Fruit fly (Drosophila melanogaster) whole organism, embryonic: Measurements from ENCODE around the gene CG16789.

Experiments used
- Ada2b ChIP-seq: fragments of 200-800 bp; sonication (Bioruptor generic); IDR thresholded peaks from 2 replicates; pipeline ENCODE4 v1.3.6; 2022; ENCODE audit warnings: missing biosample characterization, missing genetic modification characterization
- Adf1 ChIP-seq: fragments of 200-800 bp; sonication (Bioruptor generic); IDR thresholded peaks from 2 replicates; pipeline ENCODE4 v1.3.6; 2022; ENCODE audit warnings: missing biosample characterization, missing genetic modification characterization
- Asciz ChIP-seq: fragments of 200-800 bp; sonication (Bioruptor generic); optimal IDR thresholded peaks from 2 replicates; lab custom pipeline; 2017; ENCODE audit warnings: missing biosample characterization, mild to moderate bottlenecking, missing genetic modification characterization, missing genetic modification reagents
- CG10147 ChIP-seq: fragments of 200-800 bp; sonication (Bioruptor generic); optimal IDR thresholded peaks from 2 replicates; lab custom pipeline; 2019; ENCODE audit warnings: missing biosample characterization, mild to moderate bottlenecking, missing genetic modification characterization, moderate library complexity
- CG10321 ChIP-seq: fragments of 200-800 bp; sonication (Bioruptor generic); IDR thresholded peaks from 2 replicates; pipeline ENCODE4 v1.3.6; 2022; ENCODE audit warnings: missing biosample characterization, missing genetic modification characterization
- CG11456 ChIP-seq: fragments of 200-800 bp; sonication (Bioruptor generic); IDR thresholded peaks from 3 replicates; pipeline ENCODE4 v1.3.6; 2022; ENCODE audit warnings: missing biosample characterization, missing genetic modification characterization
- CG11560 ChIP-seq: fragments of 200-800 bp; sonication (Bioruptor generic); IDR thresholded peaks from 3 replicates; pipeline ENCODE4 v1.3.6; 2022; ENCODE audit warnings: missing biosample characterization, missing genetic modification characterization
- CG12155 ChIP-seq: fragments of 200-800 bp; sonication (Bioruptor generic); optimal IDR thresholded peaks from 3 replicates; lab custom pipeline; 2016; ENCODE audit warnings: missing biosample characterization, missing genetic modification characterization
- CG12299 ChIP-seq: fragments of 200-800 bp; sonication (Bioruptor generic); optimal IDR thresholded peaks from 2 replicates; lab custom pipeline; 2018; ENCODE audit warnings: missing biosample characterization, mild to moderate bottlenecking, missing genetic modification characterization
- CG14050 ChIP-seq: fragments of 200-800 bp; sonication (Bioruptor generic); IDR thresholded peaks from 3 replicates; pipeline ENCODE4 v1.3.6; 2022; ENCODE audit warnings: missing biosample characterization, missing genetic modification characterization
- CG15479 ChIP-seq: fragments of 200-800 bp; sonication (Bioruptor generic); optimal IDR thresholded peaks from 3 replicates; lab custom pipeline; 2019; ENCODE audit warnings: missing biosample characterization, mild to moderate bottlenecking, missing genetic modification characterization, moderate library complexity
- CG1602 ChIP-seq: fragments of 200-800 bp; sonication (Bioruptor generic); optimal IDR thresholded peaks from 3 replicates; lab custom pipeline; 2016; ENCODE audit warnings: missing biosample characterization, missing genetic modification characterization
- CG16813 ChIP-seq: fragments of 200-800 bp; sonication (Bioruptor generic); IDR thresholded peaks from 3 replicates; pipeline ENCODE4 v1.3.6; 2022; ENCODE audit warnings: missing biosample characterization, missing genetic modification characterization; ENCODE audit not compliant: partially characterized antibody
- CG30020 ChIP-seq: fragments of 200-800 bp; optimal IDR thresholded peaks from 2 replicates; lab custom pipeline; 2019; ENCODE audit warnings: missing biosample characterization, mild to moderate bottlenecking, missing genetic modification characterization, moderate library complexity
- CG34422 ChIP-seq: fragments of 200-800 bp; sonication (Bioruptor generic); IDR thresholded peaks from 3 replicates; pipeline ENCODE4 v1.3.6; 2022; ENCODE audit warnings: missing biosample characterization, missing genetic modification characterization
- CG3726 ChIP-seq: fragments of 200-800 bp; sonication (Bioruptor generic); IDR thresholded peaks from 3 replicates; pipeline ENCODE4, ENCODE4 v1.3.6; 2022; ENCODE audit warnings: missing biosample characterization, missing genetic modification characterization
- CG6254 ChIP-seq: fragments of 200-800 bp; sonication (Bioruptor generic); optimal IDR thresholded peaks from 3 replicates; lab custom pipeline; 2017; ENCODE audit warnings: mild to moderate bottlenecking, missing biosample characterization, missing genetic modification reagents, missing genetic modification characterization
- CG7357 ChIP-seq: fragments of 200-800 bp; sonication (Bioruptor generic); IDR thresholded peaks from 3 replicates; pipeline ENCODE4 v1.3.6; 2022; ENCODE audit warnings: missing biosample characterization, missing genetic modification characterization
- CG7372 ChIP-seq: fragments of 200-800 bp; sonication (Bioruptor generic); IDR thresholded peaks from 2 replicates; pipeline ENCODE4 v1.3.6; 2022; ENCODE audit warnings: missing biosample characterization, missing genetic modification characterization
- CG7556 ChIP-seq: fragments of 200-800 bp; sonication (Bioruptor generic); optimal IDR thresholded peaks from 2 replicates; lab custom pipeline; 2017; ENCODE audit warnings: missing biosample characterization, mild to moderate bottlenecking, missing genetic modification characterization
- CG7839 ChIP-seq: fragments of 200-800 bp; sonication (Bioruptor generic); optimal IDR thresholded peaks from 3 replicates; lab custom pipeline; 2018; ENCODE audit warnings: missing biosample characterization, mild to moderate bottlenecking, missing genetic modification characterization, moderate library complexity
- CG8944 ChIP-seq: fragments of 200-800 bp; sonication (Bioruptor generic); optimal IDR thresholded peaks from 3 replicates; lab custom pipeline; 2016; ENCODE audit warnings: missing biosample characterization, missing genetic modification characterization
- E2f2 ChIP-seq: fragments of 200-800 bp; sonication (Bioruptor generic); IDR thresholded peaks from 2 replicates; pipeline ENCODE4 v1.3.6; 2022; ENCODE audit warnings: missing biosample characterization, missing genetic modification characterization
- ERR ChIP-seq: fragments of 200-800 bp; sonication (Bioruptor generic); optimal IDR thresholded peaks from 2 replicates; lab custom pipeline; 2016; ENCODE audit warnings: missing biosample characterization, missing genetic modification characterization
- Hmr ChIP-seq: fragments of 200-800 bp; sonication (Bioruptor generic); optimal IDR thresholded peaks from 3 replicates; lab custom pipeline; 2017; ENCODE audit warnings: mild to moderate bottlenecking, missing biosample characterization, missing genetic modification reagents, missing genetic modification characterization
- Hr78 ChIP-seq, 2 experiments: fragments of 200-800 bp in 1 of 2; fragments of >200 bp in 1 of 2; sonication (Bioruptor generic) in 1 of 2; optimal IDR thresholded peaks; 2 replicates each; lab custom pipeline; 2017 to 2019; ENCODE audit warnings: missing biosample characterization in 2 of 2, missing genetic modification characterization in 2 of 2, mild to moderate bottlenecking in 1 of 2, moderate library complexity in 1 of 2
- Nf-YA ChIP-seq: fragments of 200-800 bp; sonication (Bioruptor generic); IDR thresholded peaks from 2 replicates; pipeline ENCODE4 v1.3.6; 2022; ENCODE audit warnings: missing biosample characterization, missing genetic modification characterization
- NfI ChIP-seq: fragments of 200-800 bp; sonication (Bioruptor generic); optimal IDR thresholded peaks from 3 replicates; lab custom pipeline; 2018; ENCODE audit warnings: missing biosample characterization, mild to moderate bottlenecking, missing genetic modification characterization, moderate library complexity
- Sry-δ ChIP-seq: fragments of 200-800 bp; sonication (Bioruptor generic); optimal IDR thresholded peaks from 2 replicates; lab custom pipeline; 2016; ENCODE audit warnings: missing biosample characterization, missing genetic modification characterization
- ab ChIP-seq: fragments of 200-800 bp; sonication (Bioruptor generic); optimal IDR thresholded peaks from 2 replicates; lab custom pipeline; 2016; ENCODE audit warnings: missing biosample characterization, missing genetic modification characterization
- cad ChIP-seq: fragments of >200 bp; optimal IDR thresholded peaks from 2 replicates; lab custom pipeline; 2017; ENCODE audit warnings: missing biosample characterization, missing genetic modification characterization
- cas ChIP-seq: fragments of 200-800 bp; sonication (Bioruptor generic); IDR thresholded peaks from 2 replicates; pipeline ENCODE4 v1.3.6; 2022; ENCODE audit warnings: missing biosample characterization, missing genetic modification characterization
- dm ChIP-seq: fragments of 200-800 bp; sonication (Bioruptor generic); optimal IDR thresholded peaks from 3 replicates; lab custom pipeline; 2016; ENCODE audit warnings: missing biosample characterization, missing genetic modification characterization
- dmrt11E ChIP-seq: fragments of 200-800 bp; sonication (Bioruptor generic); optimal IDR thresholded peaks from 3 replicates; lab custom pipeline; 2018; ENCODE audit warnings: missing biosample characterization, mild to moderate bottlenecking, missing genetic modification characterization, moderate library complexity
- ftz-f1 ChIP-seq: fragments of 200-800 bp; sonication (Bioruptor generic); optimal IDR thresholded peaks from 2 replicates; lab custom pipeline; 2016; ENCODE audit warnings: missing biosample characterization, missing genetic modification characterization
- grn ChIP-seq: fragments of 200-800 bp; sonication (Bioruptor generic); optimal IDR thresholded peaks from 3 replicates; lab custom pipeline; 2017; ENCODE audit warnings: missing biosample characterization, missing genetic modification characterization
- hth ChIP-seq: fragments of >200 bp; optimal IDR thresholded peaks from 2 replicates; lab custom pipeline; 2017; ENCODE audit warnings: inconsistent platforms
- insv ChIP-seq, 2 experiments: fragments of 200-800 bp; sonication (Bioruptor generic); optimal IDR thresholded peaks; 3 replicates each; lab custom pipeline; 2016 to 2018; ENCODE audit warnings: missing biosample characterization in 2 of 2, missing genetic modification characterization in 2 of 2
- kni ChIP-seq: fragments of 200-800 bp; sonication (Bioruptor generic); optimal IDR thresholded peaks from 3 replicates; lab custom pipeline; 2017; ENCODE audit warnings: mild to moderate bottlenecking, missing biosample characterization, missing genetic modification reagents, missing genetic modification characterization
- lilli ChIP-seq: fragments of 200-800 bp; sonication (Bioruptor generic); optimal IDR thresholded peaks from 3 replicates; lab custom pipeline; 2016; ENCODE audit warnings: missing biosample characterization, missing genetic modification characterization
- phol ChIP-seq: fragments of 200-800 bp; sonication (Bioruptor generic); optimal IDR thresholded peaks from 3 replicates; lab custom pipeline; 2018; ENCODE audit warnings: missing biosample characterization, mild to moderate bottlenecking, missing genetic modification characterization, moderate library complexity
- prd ChIP-seq, 3 experiments: fragments of >200 bp in 2 of 3; fragments of 200-800 bp in 1 of 3; sonication (Bioruptor generic) in 1 of 3; optimal IDR thresholded peaks in 2 of 3; IDR thresholded peaks in 1 of 3; 2 replicates in 2 of 3; 3 replicates in 1 of 3; pipeline versions ENCODE4 v1.3.6 to Lab custom; 2017 to 2022; ENCODE audit warnings: missing biosample characterization in 1 of 3, missing genetic modification characterization in 1 of 3
- run ChIP-seq: fragments of 200-800 bp; sonication (Bioruptor generic); optimal IDR thresholded peaks from 3 replicates; lab custom pipeline; 2018; ENCODE audit warnings: missing biosample characterization, mild to moderate bottlenecking, missing genetic modification characterization
- slp2 ChIP-seq: fragments of 200-800 bp; sonication (Bioruptor generic); optimal IDR thresholded peaks from 2 replicates; lab custom pipeline; 2016; ENCODE audit warnings: missing biosample characterization, missing genetic modification characterization
- so ChIP-seq: fragments of 200-800 bp; sonication (Bioruptor generic); IDR thresholded peaks from 3 replicates; pipeline ENCODE4 v1.3.6; 2022; ENCODE audit warnings: missing biosample characterization, missing genetic modification characterization
- stc ChIP-seq: fragments of 200-800 bp; sonication (Bioruptor generic); IDR thresholded peaks from 2 replicates; pipeline ENCODE4 v1.3.6; 2022; ENCODE audit warnings: missing biosample characterization, missing genetic modification characterization
- tll ChIP-seq, 2 experiments: fragments of 200-800 bp in 1 of 2; fragments of >200 bp in 1 of 2; sonication (Bioruptor generic) in 1 of 2; optimal IDR thresholded peaks; 2 replicates each; lab custom pipeline; 2017 to 2019; ENCODE audit warnings: missing biosample characterization in 2 of 2, missing genetic modification characterization in 2 of 2, mild to moderate bottlenecking in 1 of 2, moderate library complexity in 1 of 2
- vnd ChIP-seq: fragments of 200-800 bp; sonication (Bioruptor generic); IDR thresholded peaks from 3 replicates; pipeline ENCODE4 v1.3.6; 2022; ENCODE audit warnings: missing biosample characterization, missing genetic modification characterization; ENCODE audit not compliant: partially characterized antibody

Gene CG16789

dm6 chr3R:9603022-9603942 lies 37.3 kb downstream of the CG16789 start (continued):
- no peak for TF ChIP-seq prd (optimal IDR thresholded peaks at IDR 0.05; lab: Kevin White, UChicago)
- no peak for TF ChIP-seq prd (GFP tag; IDR thresholded peaks at IDR 0.05; lab: Robert Waterston, UW)
- TF ChIP-seq ftz-f1 (GFP tag; lab: Kevin White, UChicago) = no peak
- TF ChIP-seq CG30020 = no peak
- TF ChIP-seq run = no peak
- TF ChIP-seq cas = no peak
- TF ChIP-seq CG14050 = no peak
- no peak for TF ChIP-seq stc (GFP tag; lab: Robert Waterston, UW)
- 0 out of 3 replicates have a peak, but pooled peaks have one; percentile 18 for TF ChIP-seq CG11456 (GFP tag; lab: Robert Waterston, UW)
- TF ChIP-seq CG12299 (tag; lab: Kevin White, UChicago) = no peak
- no peak for TF ChIP-seq CG34422 (GFP tag; lab: Robert Waterston, UW)
- TF ChIP-seq CG12155 (GFP tag; lab: Kevin White, UChicago) = no peak
- TF ChIP-seq insv (GFP tag; optimal IDR thresholded peaks at IDR 0.05; lab: Kevin White, UChicago) = no peak
- peak in 1 of 2 experiments; percentile 64 for TF ChIP-seq Hr78 (GFP tag; optimal IDR thresholded peaks at IDR 0.05; lab: Kevin White, UChicago)
- TF ChIP-seq dmrt11E (tag; lab: Kevin White, UChicago) = peak; percentile 7

dm6 chr3R:9604445-9605020 lies 38.5 kb downstream of the CG16789 start:
- TF ChIP-seq CG7372 (GFP tag; lab: Robert Waterston, UW) (no peak), hth (lab: Kevin White, UChicago) (peak; percentile 77), CG6254 (GFP tag; lab: Kevin White, UChicago) (no peak), phol (tag; lab: Kevin White, UChicago) (no peak), ab (no peak), CG7839 (no peak), Nf-YA (GFP tag; lab: Robert Waterston, UW) (no peak), Adf1 (GFP tag; lab: Robert Waterston, UW) (no peak), CG7357 (GFP tag; lab: Robert Waterston, UW) (no peak), so (GFP tag; lab: Robert Waterston, UW) (no peak), NfI (no peak), CG8944 (GFP tag; lab: Kevin White, UChicago) (no peak), CG10147 (GFP tag; lab: Kevin White, UChicago) (no peak), Sry-δ (GFP tag; lab: Kevin White, UChicago) (no peak), CG15479 (GFP tag; lab: Kevin White, UChicago) (peak; percentile 67), CG1602 (no peak), kni (GFP tag; lab: Kevin White, UChicago) (peak; percentile 22), dm (GFP tag; lab: Kevin White, UChicago) (no peak), E2f2 (GFP tag; lab: Robert Waterston, UW) (no peak), Asciz (GFP tag; lab: Kevin White, UChicago) (no peak), ERR (GFP tag; lab: Kevin White, UChicago) (no peak), cad (GFP tag; lab: Kevin White, UChicago) (peak; percentile 87), Hmr (GFP tag; lab: Kevin White, UChicago) (no peak), vnd (no peak), lilli (GFP tag; lab: Kevin White, UChicago) (no peak), Ada2b (no peak), CG16813 (GFP tag; lab: Robert Waterston, UW) (no peak), CG7556 (GFP tag; lab: Kevin White, UChicago) (no peak), grn (GFP tag; lab: Kevin White, UChicago) (peak; percentile 49), CG10321 (GFP tag; lab: Robert Waterston, UW) (no peak), CG11560 (tag; lab: Robert Waterston, UW) (no peak), CG3726 (no peak), slp2 (no peak), tll (GFP tag; optimal IDR thresholded peaks at IDR 0.05; lab: Kevin White, UChicago) (peak in 1 of 2 experiments; percentile 90)
